Fruit fly (Drosophila melanogaster): ENCODE measurements around the gene Gyc32E.

Gene Gyc32E

dm6 chr2L:11113011-11113528 is 35.8 kb downstream of the Gyc32E start, which contains the start of gene Idua:
Idua (minus strand) TSS chr2L:11113061.
- TF ChIP-seq CG9876 (GFP tag; optimal IDR thresholded peaks at IDR 0.05): no peak
- TF ChIP-seq wek (GFP tag; optimal IDR thresholded peaks at IDR 0.05): peak; percentile 1
- TF ChIP-seq tgo (GFP tag; IDR thresholded peaks at IDR 0.05): peak; percentile 57
- no peak for TF ChIP-seq hb (GFP tag; IDR thresholded peaks at IDR 0.05; ENCODE audit: partially characterized antibody)
- TF ChIP-seq E2f2 (GFP tag; IDR thresholded peaks at IDR 0.05): peak; percentile 33; the same call in 1 of the 2 replicates
- no peak for TF ChIP-seq CG11560 (tag; IDR thresholded peaks at IDR 0.05)
- no peak for TF ChIP-seq pzg (GFP tag; optimal IDR thresholded peaks at IDR 0.05)
- peak; percentile 41; the same call in 1 of the 2 replicates for TF ChIP-seq CG32767 (GFP tag; IDR thresholded peaks at IDR 0.05)
- TF ChIP-seq CG9932 (GFP tag; IDR thresholded peaks at IDR 0.05): peak; percentile 47
- TF ChIP-seq CG15479 (GFP tag; optimal IDR thresholded peaks at IDR 0.05): no peak
- TF ChIP-seq luna (GFP tag; optimal IDR thresholded peaks at IDR 0.05): no peak
- TF ChIP-seq bowl (GFP tag; IDR thresholded peaks at IDR 0.05): no peak
- 0 out of 3 replicates have a peak, but pooled peaks have one; percentile 42 for TF ChIP-seq H15 (GFP tag; IDR thresholded peaks at IDR 0.05)
- peak; percentile 69 for TF ChIP-seq lilli (GFP tag; optimal IDR thresholded peaks at IDR 0.05)
- peak; percentile 14 for TF ChIP-seq corto (GFP tag; optimal IDR thresholded peaks at IDR 0.05)
- TF ChIP-seq CG6854 (GFP tag; optimal IDR thresholded peaks at IDR 0.05): peak; percentile 82
- 0 out of 2 replicates have a peak, but pooled peaks have one; percentile 5 for TF ChIP-seq Oaz (GFP tag; IDR thresholded peaks at IDR 0.05)
- no peak for TF ChIP-seq exex (tag; optimal IDR thresholded peaks at IDR 0.05)
- peak; percentile 72 for TF ChIP-seq CG6765 (GFP tag; optimal IDR thresholded peaks at IDR 0.05)
- peak; percentile 18; the same call in 1 of the 2 replicates for TF ChIP-seq CG14441 (GFP tag; IDR thresholded peaks at IDR 0.05)
- TF ChIP-seq fu2 (GFP tag; optimal IDR thresholded peaks at IDR 0.05): no peak
- TF ChIP-seq CG10209 (GFP tag; optimal IDR thresholded peaks at IDR 0.05): peak; percentile 70
- TF ChIP-seq CG1024 (GFP tag; IDR thresholded peaks at IDR 0.05): no peak
- TF ChIP-seq Nf-YC (tag; optimal IDR thresholded peaks at IDR 0.05): no peak
- peak; percentile 53 for TF ChIP-seq CG12104 (GFP tag; optimal IDR thresholded peaks at IDR 0.05)
- no peak for TF ChIP-seq CG13624 (GFP tag; optimal IDR thresholded peaks at IDR 0.05)
- peak; percentile 83 for TF ChIP-seq grau (tag; optimal IDR thresholded peaks at IDR 0.05)
- TF ChIP-seq crol (GFP tag; IDR thresholded peaks at IDR 0.05): no peak
- no peak for TF ChIP-seq CG3726 (GFP tag; IDR thresholded peaks at IDR 0.05)
- peak; percentile 22; the same call in 1 of the 2 replicates for TF ChIP-seq Rx (GFP tag; IDR thresholded peaks at IDR 0.05)
- TF ChIP-seq CG13424 (tag; optimal IDR thresholded peaks at IDR 0.05): peak; percentile 85
- no peak for TF ChIP-seq Vsx1 (GFP tag; optimal IDR thresholded peaks at IDR 0.05)
- TF ChIP-seq CG13775 (GFP tag; optimal IDR thresholded peaks at IDR 0.05): peak; percentile 54
- TF ChIP-seq hth (optimal IDR thresholded peaks at IDR 0.05): no peak
- peak; percentile 69; the same call in 2 of the 3 replicates for TF ChIP-seq CG11093 (GFP tag; IDR thresholded peaks at IDR 0.05)
- no peak for TF ChIP-seq eve (GFP tag; optimal IDR thresholded peaks at IDR 0.05)
- TF ChIP-seq CG7556 (GFP tag; optimal IDR thresholded peaks at IDR 0.05): peak; percentile 93
- no peak for TF ChIP-seq prd (optimal IDR thresholded peaks at IDR 0.05)
- peak; percentile 58 for TF ChIP-seq prd (GFP tag; IDR thresholded peaks at IDR 0.05)
- no peak for TF ChIP-seq Lhr (GFP tag; optimal IDR thresholded peaks at IDR 0.05)
- no peak for TF ChIP-seq jing (GFP tag; optimal IDR thresholded peaks at IDR 0.05)
- no peak for TF ChIP-seq GATAe (GFP tag; conservative IDR thresholded peaks at IDR 0.05)
- no peak for TF ChIP-seq CG8089 (GFP tag; optimal IDR thresholded peaks at IDR 0.05)
- TF ChIP-seq gsb-n (tag; optimal IDR thresholded peaks at IDR 0.05): no peak
- TF ChIP-seq CG30431 (GFP tag; optimal IDR thresholded peaks at IDR 0.05): no peak
- TF ChIP-seq TFAM (GFP tag; optimal IDR thresholded peaks at IDR 0.05): no peak
- no peak for TF ChIP-seq HLHmδ (GFP tag; optimal IDR thresholded peaks at IDR 0.05)
- TF ChIP-seq HmgZ (tag; optimal IDR thresholded peaks at IDR 0.05): peak; percentile 58
- no peak for TF ChIP-seq Bgb (GFP tag; IDR thresholded peaks at IDR 0.05; ENCODE audit: partially characterized antibody)
- no peak for TF ChIP-seq Jarid2 (GFP tag; optimal IDR thresholded peaks at IDR 0.05)
- no peak for TF ChIP-seq cg (GFP tag; optimal IDR thresholded peaks at IDR 0.05)

Data from whole organism, embryonic.